Worm (Caenorhabditis elegans): Measurements from ENCODE around the gene ida-1.

DNA sequence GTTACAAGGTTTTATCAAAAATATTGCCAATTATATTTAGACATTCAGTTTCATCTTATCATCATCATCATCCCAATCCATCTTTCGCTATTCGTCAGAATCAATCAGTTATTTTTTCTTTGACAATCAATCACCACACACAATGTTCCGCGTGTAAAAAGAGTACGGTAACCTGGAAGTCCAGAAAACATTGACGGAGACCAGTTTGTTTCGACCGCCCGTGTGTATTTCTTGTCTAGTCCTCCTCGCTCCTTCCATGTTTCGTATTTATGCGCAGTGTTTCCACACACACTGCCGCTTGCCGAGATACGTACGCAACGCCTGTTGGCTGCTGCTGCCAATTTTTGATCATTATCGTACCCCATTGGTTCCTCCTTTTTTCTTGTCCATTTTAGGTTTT, 44.7 kb upstream of the ida-1 start:
- TF ChIP-seq fos-1 (tag; optimal IDR thresholded peaks at IDR 0.05), result no peak
- TF ChIP-seq ama-1 (optimal IDR thresholded peaks at IDR 0.05), result peak; percentile 45
- no peak for TF ChIP-seq nhr-76 (tag; optimal IDR thresholded peaks at IDR 0.05)
- TF ChIP-seq nhr-43 (tag; optimal IDR thresholded peaks at IDR 0.05; ENCODE audit: poor library complexity, severe bottlenecking), result peak; percentile 81
- no peak for TF ChIP-seq ztf-4 (tag; optimal IDR thresholded peaks at IDR 0.05)
- TF ChIP-seq lin-39 (tag; optimal IDR thresholded peaks at IDR 0.05), result peak; percentile 40
- peak; percentile 55 for TF ChIP-seq lin-15B (tag; optimal IDR thresholded peaks at IDR 0.05)
- TF ChIP-seq nhr-11 (tag; optimal IDR thresholded peaks at IDR 0.05), result no peak
- no peak for TF ChIP-seq fkh-10 (GFP tag; optimal IDR thresholded peaks at IDR 0.05)
- TF ChIP-seq nhr-28 (tag; optimal IDR thresholded peaks at IDR 0.05), result no peak
- TF ChIP-seq ceh-16 (tag; optimal IDR thresholded peaks at IDR 0.05), result no peak
- TF ChIP-seq pha-4 (tag; optimal IDR thresholded peaks at IDR 0.05), result no peak
- no peak for TF ChIP-seq ztf-11 (tag; optimal IDR thresholded peaks at IDR 0.05)

All from whole organism, L3 larva.